Worm (Caenorhabditis elegans) whole organism, mixed stage, embryonic: Measurements from ENCODE around the gene mdt-27.

ENCODE experiments used
- bed-3 ChIP-seq: fragments of 200-800 bp; sonication (Bioruptor generic); optimal IDR thresholded peaks from 3 replicates; lab custom pipeline; 2018; ENCODE audit warnings: mild to moderate bottlenecking, missing genetic modification characterization, moderate library complexity, missing compliant biosample characterization
- ceh-83 ChIP-seq: fragments of 200-800 bp; sonication (Bioruptor generic); optimal IDR thresholded peaks from 2 replicates; lab custom pipeline; 2018; ENCODE audit warnings: mild to moderate bottlenecking, missing genetic modification characterization, missing compliant biosample characterization
- elt-1 ChIP-seq: sonication (generic microtip); optimal IDR thresholded peaks from 2 replicates; lab custom pipeline; 2017; ENCODE audit warnings: missing genetic modification characterization, mild to moderate bottlenecking, missing compliant biosample characterization, antibody characterized with exemption, moderate library complexity, borderline replicate concordance; ENCODE audit not compliant: insufficient read depth
- flh-1 ChIP-seq: fragments of 200-800 bp; sonication (Bioruptor generic); optimal IDR thresholded peaks from 2 replicates; lab custom pipeline; 2018; ENCODE audit warnings: mild to moderate bottlenecking, missing genetic modification characterization, moderate library complexity, missing compliant biosample characterization
- lin-13 ChIP-seq: fragments of 150-350 bp; optimal IDR thresholded peaks from 2 replicates; lab custom pipeline; 2014; ENCODE audit warnings: missing biosample characterization, missing genetic modification characterization
- lsy-2 ChIP-seq: fragments of 150-350 bp; optimal IDR thresholded peaks from 2 replicates; lab custom pipeline; 2014; ENCODE audit warnings: missing biosample characterization, missing genetic modification characterization
- mls-2 ChIP-seq: sonication (generic microtip); optimal IDR thresholded peaks from 2 replicates; lab custom pipeline; 2016; ENCODE audit warnings: mild to moderate bottlenecking, missing genetic modification characterization, moderate library complexity, missing compliant biosample characterization
- nhr-12 ChIP-seq: fragments of 150-350 bp; optimal IDR thresholded peaks from 2 replicates; lab custom pipeline; 2014; ENCODE audit warnings: missing biosample characterization, missing genetic modification characterization
- nhr-237 ChIP-seq: fragments of 150-350 bp; optimal IDR thresholded peaks from 2 replicates; lab custom pipeline; 2014; ENCODE audit warnings: missing biosample characterization, missing genetic modification characterization
- nhr-28 ChIP-seq: fragments of 150-350 bp; optimal IDR thresholded peaks from 2 replicates; lab custom pipeline; 2014; ENCODE audit warnings: missing biosample characterization, missing genetic modification characterization
- pha-4 ChIP-seq: fragments of 150-350 bp; optimal IDR thresholded peaks from 2 replicates; lab custom pipeline; 2018; ENCODE audit warnings: missing biosample characterization, missing genetic modification reagents, missing genetic modification characterization
- unc-120 ChIP-seq: sonication (generic microtip); optimal IDR thresholded peaks from 2 replicates; lab custom pipeline; 2017; ENCODE audit warnings: missing genetic modification characterization, missing compliant biosample characterization; ENCODE audit not compliant: poor library complexity, severe bottlenecking
- unc-39 ChIP-seq: fragments of 150-350 bp; optimal IDR thresholded peaks from 2 replicates; lab custom pipeline; 2014; ENCODE audit warnings: missing biosample characterization, missing genetic modification characterization
- unc-62 ChIP-seq: fragments of 150-350 bp; optimal IDR thresholded peaks from 2 replicates; lab custom pipeline; 2014; ENCODE audit warnings: missing biosample characterization, missing genetic modification reagents, missing genetic modification characterization

DNA sequence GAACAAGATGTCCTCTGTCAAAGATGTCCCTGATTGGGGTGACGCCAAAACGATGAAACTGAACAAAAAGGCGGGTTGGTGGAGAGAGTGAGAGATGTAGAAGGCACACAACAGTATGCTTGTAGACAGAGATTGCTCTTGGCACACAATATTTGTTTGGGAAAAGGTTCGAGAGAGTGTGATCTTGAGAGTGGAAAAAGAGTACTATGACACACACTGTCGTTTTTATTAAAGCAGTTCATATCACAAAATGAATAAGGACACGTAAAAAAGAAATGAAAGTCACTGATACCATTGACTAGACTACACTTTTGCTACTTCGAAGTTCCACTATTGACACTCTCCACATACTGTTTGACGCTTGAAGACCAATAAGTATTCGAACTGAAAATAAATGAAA lies 42.0 kb upstream of the mdt-27 start:
- no peak for TF ChIP-seq lin-13
- TF ChIP-seq lsy-2 (tag; lab: Kevin White, UChicago) = no peak
- no peak for TF ChIP-seq unc-120 (tag; lab: Kevin White, UChicago)
- no peak for TF ChIP-seq unc-62 (GFP tag; lab: Kevin White, UChicago)
- no peak for TF ChIP-seq nhr-28 (tag; lab: Kevin White, UChicago)
- TF ChIP-seq pha-4 = no peak
- TF ChIP-seq elt-1 = no peak
- TF ChIP-seq mls-2 (tag; lab: Kevin White, UChicago) = no peak
- no peak for TF ChIP-seq flh-1 (GFP tag; lab: Kevin White, UChicago)
- no peak for TF ChIP-seq ceh-83 (GFP tag; lab: Kevin White, UChicago)
- no peak for TF ChIP-seq nhr-12
- TF ChIP-seq bed-3 (GFP tag; lab: Kevin White, UChicago) = no peak
- no peak for TF ChIP-seq unc-39 (tag; lab: Kevin White, UChicago)
- TF ChIP-seq nhr-237 (tag; lab: Kevin White, UChicago) = no peak
